Fruit fly (Drosophila melanogaster) whole organism, embryonic: ENCODE data around the gene Kaz1-ORFB.

Experiments used
- B-H2 ChIP-seq: fragments of 200-800 bp; sonication (Bioruptor generic); optimal IDR thresholded peaks from 2 replicates; lab custom pipeline; 2018; ENCODE audit warnings: missing biosample characterization, mild to moderate bottlenecking, missing genetic modification characterization
- CG13123 ChIP-seq: fragments of 200-800 bp; sonication (Bioruptor generic); optimal IDR thresholded peaks from 2 replicates; lab custom pipeline; 2016; ENCODE audit warnings: missing biosample characterization, missing genetic modification characterization
- CG13424 ChIP-seq: fragments of 200-800 bp; sonication (Bioruptor generic); optimal IDR thresholded peaks from 2 replicates; lab custom pipeline; 2019; ENCODE audit warnings: missing biosample characterization, mild to moderate bottlenecking, missing genetic modification characterization, moderate library complexity
- CG13894 ChIP-seq: fragments of 200-800 bp; sonication (Bioruptor generic); optimal IDR thresholded peaks from 3 replicates; lab custom pipeline; 2018; ENCODE audit warnings: missing biosample characterization, mild to moderate bottlenecking, missing genetic modification characterization, moderate library complexity
- CG14050 ChIP-seq: fragments of 200-800 bp; sonication (Bioruptor generic); IDR thresholded peaks from 3 replicates; pipeline ENCODE4 v1.3.6; 2022; ENCODE audit warnings: missing biosample characterization, missing genetic modification characterization
- CG14441 ChIP-seq: fragments of 200-800 bp; sonication (Bioruptor generic); IDR thresholded peaks from 2 replicates; pipeline ENCODE4 v1.3.6; 2022; ENCODE audit warnings: missing biosample characterization, missing genetic modification characterization
- CG15011 ChIP-seq: fragments of 200-800 bp; sonication (Bioruptor generic); optimal IDR thresholded peaks from 3 replicates; lab custom pipeline; 2018; ENCODE audit warnings: missing biosample characterization, mild to moderate bottlenecking, missing genetic modification characterization
- CG15514 ChIP-seq: fragments of 200-800 bp; sonication (Bioruptor generic); optimal IDR thresholded peaks from 3 replicates; lab custom pipeline; 2017; ENCODE audit warnings: missing biosample characterization, missing genetic modification characterization, mild to moderate bottlenecking, moderate library complexity, missing genetic modification reagents
- CG17361 ChIP-seq: fragments of 200-800 bp; sonication (Bioruptor generic); IDR thresholded peaks from 3 replicates; pipeline ENCODE4 v1.3.6; 2022; ENCODE audit warnings: missing biosample characterization, missing genetic modification characterization
- CG30403 ChIP-seq: fragments of 200-800 bp; sonication (Bioruptor generic); optimal IDR thresholded peaks from 3 replicates; lab custom pipeline; 2016; ENCODE audit warnings: missing biosample characterization, missing genetic modification characterization
- CG4328 ChIP-seq: fragments of 200-800 bp; sonication (Bioruptor generic); optimal IDR thresholded peaks from 3 replicates; lab custom pipeline; 2017; ENCODE audit warnings: missing biosample characterization, missing genetic modification reagents, missing genetic modification characterization
- CG4617 ChIP-seq: fragments of 200-800 bp; sonication (Bioruptor generic); optimal IDR thresholded peaks from 3 replicates; lab custom pipeline; 2016; ENCODE audit warnings: missing biosample characterization, missing genetic modification characterization, borderline replicate concordance
- CG4730 ChIP-seq: fragments of 200-800 bp; sonication (Bioruptor generic); IDR thresholded peaks from 2 replicates; pipeline ENCODE4 v1.3.6; 2022; ENCODE audit warnings: missing biosample characterization, missing genetic modification characterization
- CG5245 ChIP-seq: fragments of 200-800 bp; sonication (Bioruptor generic); optimal IDR thresholded peaks from 3 replicates; lab custom pipeline; 2016; ENCODE audit warnings: missing biosample characterization, missing genetic modification characterization
- CG6254 ChIP-seq: fragments of 200-800 bp; sonication (Bioruptor generic); optimal IDR thresholded peaks from 3 replicates; lab custom pipeline; 2017; ENCODE audit warnings: mild to moderate bottlenecking, missing biosample characterization, missing genetic modification reagents, missing genetic modification characterization
- CG6683 ChIP-seq: fragments of 200-800 bp; sonication (Bioruptor generic); optimal IDR thresholded peaks from 2 replicates; lab custom pipeline; 2017; ENCODE audit warnings: missing biosample characterization, mild to moderate bottlenecking, missing genetic modification characterization, missing genetic modification reagents
- CG6791 ChIP-seq: fragments of 200-800 bp; sonication (Bioruptor generic); IDR thresholded peaks from 3 replicates; pipeline ENCODE4 v1.3.6; 2022; ENCODE audit warnings: missing biosample characterization, missing genetic modification characterization; ENCODE audit not compliant: partially characterized antibody
- CG6813 ChIP-seq: fragments of 200-800 bp; sonication (Bioruptor generic); optimal IDR thresholded peaks from 2 replicates; lab custom pipeline; 2017; ENCODE audit warnings: missing biosample characterization, missing genetic modification characterization, mild to moderate bottlenecking, moderate library complexity, missing genetic modification reagents
- CG7987 ChIP-seq: fragments of 200-800 bp; sonication (Bioruptor generic); optimal IDR thresholded peaks from 2 replicates; lab custom pipeline; 2018; ENCODE audit warnings: missing biosample characterization, mild to moderate bottlenecking, missing genetic modification characterization, moderate library complexity
- Hsf ChIP-seq: fragments of 200-800 bp; sonication (Bioruptor generic); optimal IDR thresholded peaks from 3 replicates; lab custom pipeline; 2016; ENCODE audit warnings: missing biosample characterization, missing genetic modification characterization
- Jarid2 ChIP-seq: fragments of 200-800 bp; sonication (Bioruptor generic); optimal IDR thresholded peaks from 3 replicates; lab custom pipeline; 2017; ENCODE audit warnings: mild to moderate bottlenecking, missing biosample characterization, missing genetic modification reagents, missing genetic modification characterization
- MTF-1 ChIP-seq: fragments of 200-800 bp; sonication (Bioruptor generic); optimal IDR thresholded peaks from 2 replicates; lab custom pipeline; 2018; ENCODE audit warnings: missing biosample characterization, mild to moderate bottlenecking, missing genetic modification characterization, borderline replicate concordance
- Neu2 ChIP-seq: fragments of 200-800 bp; sonication (Bioruptor generic); optimal IDR thresholded peaks from 3 replicates; lab custom pipeline; 2016; ENCODE audit warnings: missing biosample characterization, missing genetic modification characterization, borderline replicate concordance
- Spps ChIP-seq: fragments of 200-800 bp; sonication (Bioruptor generic); optimal IDR thresholded peaks from 2 replicates; lab custom pipeline; 2018; ENCODE audit warnings: missing biosample characterization, mild to moderate bottlenecking, missing genetic modification characterization
- Stat92E ChIP-seq, 3 experiments: fragments of >200 bp in 2 of 3; fragments of 200-800 bp in 1 of 3; sonication (Bioruptor generic) in 1 of 3; optimal IDR thresholded peaks; 2 replicates each; lab custom pipeline; 2017 to 2019; ENCODE audit warnings: missing biosample characterization in 3 of 3, missing genetic modification characterization in 3 of 3, mild to moderate bottlenecking in 1 of 3, moderate library complexity in 1 of 3
- Xrp1 ChIP-seq: fragments of 200-800 bp; sonication (Bioruptor generic); IDR thresholded peaks from 2 replicates; pipeline ENCODE4 v1.3.6; 2022; ENCODE audit warnings: missing biosample characterization, missing genetic modification characterization
- ab ChIP-seq: fragments of 200-800 bp; sonication (Bioruptor generic); optimal IDR thresholded peaks from 2 replicates; lab custom pipeline; 2016; ENCODE audit warnings: missing biosample characterization, missing genetic modification characterization
- crp ChIP-seq, 2 experiments: fragments of 200-800 bp; sonication (Bioruptor generic); optimal IDR thresholded peaks; 2 replicates in 1 of 2; 3 replicates in 1 of 2; lab custom pipeline; 2017; ENCODE audit warnings: missing biosample characterization in 2 of 2, missing genetic modification characterization in 2 of 2, mild to moderate bottlenecking in 1 of 2, moderate library complexity in 1 of 2
- cwo ChIP-seq: fragments of 200-800 bp; sonication (Bioruptor generic); optimal IDR thresholded peaks from 3 replicates; lab custom pipeline; 2017; ENCODE audit warnings: missing biosample characterization, missing genetic modification characterization, mild to moderate bottlenecking, moderate library complexity, missing genetic modification reagents
- disco-r ChIP-seq: fragments of 200-800 bp; sonication (Bioruptor generic); optimal IDR thresholded peaks from 2 replicates; lab custom pipeline; 2016; ENCODE audit warnings: missing biosample characterization, missing genetic modification characterization
- exex ChIP-seq: fragments of 200-800 bp; sonication (Bioruptor generic); optimal IDR thresholded peaks from 4 replicates; lab custom pipeline; 2018; ENCODE audit warnings: missing biosample characterization, mild to moderate bottlenecking, missing genetic modification characterization, moderate library complexity
- fd3F ChIP-seq: fragments of 200-800 bp; sonication (Bioruptor generic); optimal IDR thresholded peaks from 2 replicates; lab custom pipeline; 2018; ENCODE audit warnings: missing biosample characterization, mild to moderate bottlenecking, missing genetic modification characterization, moderate library complexity
- fd96Cb ChIP-seq: fragments of 200-800 bp; sonication (Bioruptor generic); optimal IDR thresholded peaks from 2 replicates; lab custom pipeline; 2018; ENCODE audit warnings: missing biosample characterization, mild to moderate bottlenecking, missing genetic modification characterization, moderate library complexity
- hb ChIP-seq: fragments of 200-800 bp; sonication (Bioruptor generic); IDR thresholded peaks from 3 replicates; pipeline ENCODE4 v1.3.6; 2022; ENCODE audit warnings: missing biosample characterization, missing genetic modification characterization; ENCODE audit not compliant: partially characterized antibody
- jumu ChIP-seq: fragments of 200-800 bp; sonication (Bioruptor generic); optimal IDR thresholded peaks from 3 replicates; lab custom pipeline; 2016; ENCODE audit warnings: missing biosample characterization, missing genetic modification characterization
- ken ChIP-seq: fragments of 200-800 bp; sonication (Bioruptor generic); IDR thresholded peaks from 3 replicates; pipeline ENCODE4 v1.3.6; 2022; ENCODE audit warnings: missing biosample characterization, missing genetic modification characterization
- pan ChIP-seq, 4 experiments: fragments of >200 bp in 3 of 4; fragments of 200-800 bp in 1 of 4; sonication (Bioruptor generic) in 1 of 4; optimal IDR thresholded peaks in 3 of 4; IDR thresholded peaks in 1 of 4; 2 replicates each; pipeline versions ENCODE4 v1.3.6 to Lab custom; 2017 to 2022; ENCODE audit warnings: missing biosample characterization in 2 of 4, missing genetic modification characterization in 2 of 4, mixed read lengths in 1 of 4
- pho ChIP-seq: fragments of 200-800 bp; sonication (Bioruptor generic); optimal IDR thresholded peaks from 2 replicates; lab custom pipeline; 2016; ENCODE audit warnings: missing biosample characterization, missing genetic modification characterization
- schlank ChIP-seq: fragments of 200-800 bp; sonication (Bioruptor generic); optimal IDR thresholded peaks from 2 replicates; lab custom pipeline; 2018; ENCODE audit warnings: missing biosample characterization, mild to moderate bottlenecking, missing genetic modification characterization
- sens-2 ChIP-seq: fragments of 200-800 bp; sonication (Bioruptor generic); IDR thresholded peaks from 2 replicates; pipeline ENCODE4 v1.3.6; 2022; ENCODE audit warnings: missing biosample characterization, missing genetic modification characterization
- sug ChIP-seq: fragments of 200-800 bp; optimal IDR thresholded peaks from 2 replicates; lab custom pipeline; 2019; ENCODE audit warnings: missing biosample characterization, mild to moderate bottlenecking, missing genetic modification characterization, moderate library complexity
- tna ChIP-seq: fragments of 200-800 bp; sonication (Bioruptor generic); IDR thresholded peaks from 2 replicates; pipeline ENCODE4 v1.3.6; 2022; ENCODE audit warnings: missing biosample characterization, missing genetic modification characterization; ENCODE audit not compliant: partially characterized antibody
- tx ChIP-seq: fragments of 200-800 bp; sonication (Bioruptor generic); optimal IDR thresholded peaks from 2 replicates; lab custom pipeline; 2016; ENCODE audit warnings: missing biosample characterization, missing genetic modification characterization
- unpg ChIP-seq: fragments of 200-800 bp; sonication (Bioruptor generic); optimal IDR thresholded peaks from 3 replicates; lab custom pipeline; 2018; ENCODE audit warnings: missing biosample characterization, mild to moderate bottlenecking, missing genetic modification characterization, moderate library complexity
- wek ChIP-seq: fragments of 200-800 bp; sonication (Bioruptor generic); optimal IDR thresholded peaks from 3 replicates; lab custom pipeline; 2018; ENCODE audit warnings: missing biosample characterization, mild to moderate bottlenecking, missing genetic modification characterization, moderate library complexity
- wor ChIP-seq: fragments of 200-800 bp; sonication (Bioruptor generic); IDR thresholded peaks from 2 replicates; pipeline ENCODE4 v1.3.6; 2022; ENCODE audit warnings: missing biosample characterization, missing genetic modification characterization
- zen2 ChIP-seq: fragments of 200-800 bp; sonication (Bioruptor generic); IDR thresholded peaks from 3 replicates; pipeline ENCODE4 v1.3.6; 2022; ENCODE audit warnings: missing biosample characterization, missing genetic modification characterization; ENCODE audit not compliant: partially characterized antibody

Gene Kaz1-ORFB

dm6 chr3L:246644-247199 is 30.3 kb downstream of the Kaz1-ORFB start (continued):
- TF ChIP-seq fd96Cb (tag; lab: Kevin White, UChicago) (no peak), CG6254 (GFP tag; lab: Kevin White, UChicago) (no peak), CG15514 (GFP tag; lab: Kevin White, UChicago) (peak; percentile 76), CG6791 (GFP tag; lab: Robert Waterston, UW) (peak; percentile 83), disco-r (no peak), fd3F (GFP tag; lab: Kevin White, UChicago) (no peak), CG13123 (no peak), schlank (tag; lab: Kevin White, UChicago) (no peak), CG13424 (tag; lab: Kevin White, UChicago) (peak; percentile 2), wor (GFP tag; lab: Robert Waterston, UW) (no peak), crp (GFP tag; optimal IDR thresholded peaks at IDR 0.05; lab: Kevin White, UChicago) (peak in 1 of 2 experiments; percentile 42), tna (peak; percentile 71), ab (peak; percentile 48), ken (GFP tag; lab: Robert Waterston, UW) (peak; percentile 47; the same call in 1 of the 3 replicates), CG4617 (peak; percentile 94), pho (GFP tag; lab: Kevin White, UChicago) (peak; percentile 73), CG14441 (GFP tag; lab: Robert Waterston, UW) (0 out of 2 replicates have a peak, but pooled peaks have one; percentile 29), pan (optimal IDR thresholded peaks at IDR 0.05; lab: Kevin White, UChicago) (no peak), pan (GFP tag; optimal IDR thresholded peaks at IDR 0.05 in 1 of 2, IDR thresholded peaks at IDR 0.05 in 1 of 2) (peak in 1 of 2 experiments; percentile 28), CG7987 (peak; percentile 83), CG15011 (GFP tag; lab: Kevin White, UChicago) (no peak), CG30403 (GFP tag; lab: Kevin White, UChicago) (peak; percentile 46), exex (tag; lab: Kevin White, UChicago) (no peak), MTF-1 (GFP tag; lab: Kevin White, UChicago) (no peak), tx (no peak), hb (GFP tag; lab: Robert Waterston, UW) (peak; percentile 79), wek (GFP tag; lab: Kevin White, UChicago) (no peak), CG4328 (GFP tag; lab: Kevin White, UChicago) (no peak), Neu2 (no peak), sug (tag; lab: Kevin White, UChicago) (no peak), CG17361 (GFP tag; lab: Robert Waterston, UW) (no peak; the same call in 2 of the 3 replicates), CG4730 (GFP tag; lab: Robert Waterston, UW) (no peak), CG13894 (no peak), unpg (GFP tag; lab: Kevin White, UChicago) (no peak), CG14050 (no peak; the same call in 2 of the 3 replicates), Jarid2 (GFP tag; lab: Kevin White, UChicago) (no peak), Spps (tag; lab: Kevin White, UChicago) (no peak), Hsf (peak; percentile 49), cwo (GFP tag; lab: Kevin White, UChicago) (no peak), CG6683 (GFP tag; lab: Kevin White, UChicago) (no peak), sens-2 (GFP tag; lab: Robert Waterston, UW) (0 out of 2 replicates have a peak, but pooled peaks have one; percentile 16), Stat92E (GFP tag; optimal IDR thresholded peaks at IDR 0.05; lab: Kevin White, UChicago) (no peak), CG6813 (no peak), zen2 (peak; percentile 41; the same call in 2 of the 3 replicates), CG5245 (peak; percentile 30), jumu (GFP tag; lab: Kevin White, UChicago) (peak; percentile 42), B-H2 (GFP tag; lab: Kevin White, UChicago) (peak; percentile 70), Xrp1 (0 out of 2 replicates have a peak, but pooled peaks have one; percentile 14)
